Worm (Caenorhabditis elegans): ENCODE results near the gene hpl-2.

The hpl-2 gene

DNA sequence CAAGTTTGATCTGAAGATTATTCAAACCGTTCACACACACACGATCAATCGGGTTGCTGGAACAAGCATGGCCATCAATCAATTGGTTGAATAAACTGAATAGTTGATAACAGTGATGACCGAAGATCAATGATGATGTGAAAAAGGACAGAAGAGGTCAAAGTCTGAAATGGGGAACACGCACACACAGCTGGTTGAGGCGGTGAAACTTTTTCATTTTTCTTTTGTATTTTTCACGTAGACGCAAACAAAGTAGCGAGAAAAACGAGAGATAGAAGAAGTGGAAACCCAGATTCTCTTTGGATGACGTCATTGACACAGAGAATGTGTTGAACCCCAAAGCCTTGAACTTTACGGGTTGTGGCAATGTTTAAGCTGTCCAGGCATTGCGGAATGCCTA is 37.9 kb downstream of the hpl-2 start:
- no peak for TF ChIP-seq arid-1 (GFP tag; conservative IDR thresholded peaks at IDR 0.05)
- no peak for TF ChIP-seq nhr-41 (GFP tag; IDR thresholded peaks at IDR 0.05)
- peak; percentile 26; the same call in 1 of the 2 replicates for TF ChIP-seq T26A8.4 (GFP tag; IDR thresholded peaks at IDR 0.05)
- TF ChIP-seq lin-1 (GFP tag; IDR thresholded peaks at IDR 0.05), result peak; percentile 51
- TF ChIP-seq mep-1 (tag; optimal IDR thresholded peaks at IDR 0.05), result peak; percentile 68
- no peak for TF ChIP-seq F37D6.2 (tag; optimal IDR thresholded peaks at IDR 0.05)
- TF ChIP-seq ces-1 (GFP tag; optimal IDR thresholded peaks at IDR 0.05), result no peak
- TF ChIP-seq lin-39 (tag; optimal IDR thresholded peaks at IDR 0.05), result no peak
- no peak for TF ChIP-seq lin-15B (tag; optimal IDR thresholded peaks at IDR 0.05)
- TF ChIP-seq dmd-6 (GFP tag; IDR thresholded peaks at IDR 0.05), result peak; percentile 92
- no peak for TF ChIP-seq saeg-2 (GFP tag; IDR thresholded peaks at IDR 0.05)
- TF ChIP-seq nhr-28 (tag; optimal IDR thresholded peaks at IDR 0.05), result peak; percentile 76
- TF ChIP-seq php-3 (GFP tag; IDR thresholded peaks at IDR 0.05), result peak; percentile 46
- peak; percentile 22 to 86 for TF ChIP-seq mdl-1 (tag; optimal IDR thresholded peaks at IDR 0.05)
- TF ChIP-seq Y5F2A.4 (GFP tag; optimal IDR thresholded peaks at IDR 0.05), result no peak
- no peak for TF ChIP-seq set-16 (GFP tag; IDR thresholded peaks at IDR 0.05)
- no peak for TF ChIP-seq nhr-111 (GFP tag; optimal IDR thresholded peaks at IDR 0.05)
- no peak for TF ChIP-seq Y75B8A.6 (GFP tag; IDR thresholded peaks at IDR 0.05)
- TF ChIP-seq unc-62 (GFP tag; optimal IDR thresholded peaks at IDR 0.05 in 1 of 2), result peak in 1 of 2 experiments; percentile 93
- TF ChIP-seq unc-62 (tag; optimal IDR thresholded peaks at IDR 0.05), result no peak
- peak; percentile 35 for TF ChIP-seq nhr-77 (tag; optimal IDR thresholded peaks at IDR 0.05)
- TF ChIP-seq ceh-20 (GFP tag; IDR thresholded peaks at IDR 0.05), result peak; percentile 81
- peak; percentile 61 for TF ChIP-seq rbr-2 (tag; optimal IDR thresholded peaks at IDR 0.05)
- no peak for TF ChIP-seq dmd-8 (GFP tag; IDR thresholded peaks at IDR 0.05)
- TF ChIP-seq ctbp-1 (GFP tag; IDR thresholded peaks at IDR 0.05), result peak; percentile 11; the same call in 1 of the 2 replicates
- TF ChIP-seq nhr-237 (tag; optimal IDR thresholded peaks at IDR 0.05), result no peak
- no peak for TF ChIP-seq daf-8 (GFP tag; IDR thresholded peaks at IDR 0.05)
- no peak for TF ChIP-seq aly-2 (tag; optimal IDR thresholded peaks at IDR 0.05)
- TF ChIP-seq ama-1 (optimal IDR thresholded peaks at IDR 0.05), result peak; percentile 72
- no peak for TF ChIP-seq lin-13 (GFP tag; optimal IDR thresholded peaks at IDR 0.05)
- TF ChIP-seq dve-1 (tag; optimal IDR thresholded peaks at IDR 0.05; ENCODE audit: insufficient read depth), result peak; percentile 93
- TF ChIP-seq nhr-10 (tag; optimal IDR thresholded peaks at IDR 0.05), result peak; percentile 87
- no peak for TF ChIP-seq lin-29 (GFP tag; IDR thresholded peaks at IDR 0.05)
- TF ChIP-seq ZK546.5 (tag; optimal IDR thresholded peaks at IDR 0.05), result no peak
- no peak for TF ChIP-seq duxl-1 (tag; optimal IDR thresholded peaks at IDR 0.05; ENCODE audit: poor library complexity)
- TF ChIP-seq unc-39 (tag; optimal IDR thresholded peaks at IDR 0.05), result no peak
- peak; percentile 8 for TF ChIP-seq dpl-1 (GFP tag; optimal IDR thresholded peaks at IDR 0.05)
- TF ChIP-seq hif-1 (tag; optimal IDR thresholded peaks at IDR 0.05), result peak; percentile 58 to 99
- TF ChIP-seq hmg-1.1 (GFP tag; IDR thresholded peaks at IDR 0.05), result no peak
- TF ChIP-seq lin-38 (GFP tag; IDR thresholded peaks at IDR 0.05), result peak; percentile 31
- TF ChIP-seq ztf-7 (tag; optimal IDR thresholded peaks at IDR 0.05), result no peak
- TF ChIP-seq dmd-9 (GFP tag; IDR thresholded peaks at IDR 0.05), result 0 out of 2 replicates have a peak, but pooled peaks have one; percentile 48
- no peak for TF ChIP-seq mxl-2 (GFP tag; conservative IDR thresholded peaks at IDR 0.05)
- TF ChIP-seq zag-1 (tag; optimal IDR thresholded peaks at IDR 0.05), result no peak
- TF ChIP-seq mdt-29 (GFP tag; IDR thresholded peaks at IDR 0.05), result 0 out of 2 replicates have a peak, but pooled peaks have one; percentile 17
- peak; percentile 64; the same call in 1 of the 2 replicates for TF ChIP-seq tra-1 (GFP tag; IDR thresholded peaks at IDR 0.05)
- TF ChIP-seq T20F7.1 (GFP tag; optimal IDR thresholded peaks at IDR 0.05), result peak; percentile 36
- peak; percentile 99 for TF ChIP-seq aha-1 (tag)
- TF ChIP-seq ceh-82 (tag; optimal IDR thresholded peaks at IDR 0.05), result no peak
- TF ChIP-seq zfp-3 (GFP tag; conservative IDR thresholded peaks at IDR 0.05), result no peak
- no peak for TF ChIP-seq jun-1 (tag; optimal IDR thresholded peaks at IDR 0.05)
- TF ChIP-seq mxl-3 (GFP tag; optimal IDR thresholded peaks at IDR 0.05), result peak; percentile 93
